5 worm cellular contexts compared by ENCODE assay signal in the genomic region with DNA sequence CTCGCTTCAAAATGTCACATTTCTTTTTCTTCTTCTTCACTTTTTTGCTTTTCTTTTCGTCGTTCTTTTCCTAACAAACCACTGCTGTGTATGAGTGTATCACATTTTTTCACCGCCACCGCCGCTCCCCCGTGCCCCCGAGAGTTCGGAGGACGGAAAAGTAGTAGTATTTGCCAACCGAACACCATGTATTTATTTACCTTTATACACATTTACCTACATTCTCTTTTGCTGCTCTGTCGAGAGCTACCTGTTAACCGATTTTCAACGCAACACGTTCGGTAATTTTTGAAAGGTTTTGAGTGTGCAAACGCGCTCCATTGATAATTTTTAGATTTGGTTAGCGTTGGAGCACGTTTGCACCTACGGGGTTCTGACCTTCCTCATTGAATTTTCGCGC.
TF ChIP-seq lines count a peak whose summit lies in the region.

No protein-coding gene starts in this region.

TF ChIP-seq in whole organism, L1 larva, 84 proteins besides CTCF, POLR2A, EP300 and RAD21 (continues in another document):
- no peak for TF ChIP-seq fkh-10 (GFP tag; optimal IDR thresholded peaks at IDR 0.05; lab: Kevin White, UChicago)
- no peak for TF ChIP-seq mab-9 (GFP tag; IDR thresholded peaks at IDR 0.05; lab: Robert Waterston, UW)
- 0 out of 2 replicates have a peak, but pooled peaks have one; percentile 4 for TF ChIP-seq nhr-19 (GFP tag; conservative IDR thresholded peaks at IDR 0.05; lab: Robert Waterston, UW)
- TF ChIP-seq rnt-1 (tag; optimal IDR thresholded peaks at IDR 0.05; lab: Kevin White, UChicago) = no peak
- no peak for TF ChIP-seq mep-1 (tag; optimal IDR thresholded peaks at IDR 0.05; lab: Kevin White, UChicago)
- TF ChIP-seq sup-37 (GFP tag; optimal IDR thresholded peaks at IDR 0.05; lab: Kevin White, UChicago) = no peak
- TF ChIP-seq snu-23 (GFP tag; optimal IDR thresholded peaks at IDR 0.05; lab: Kevin White, UChicago) = no peak
- TF ChIP-seq unc-86 (tag; optimal IDR thresholded peaks at IDR 0.05; lab: Kevin White, UChicago) = no peak
- no peak for TF ChIP-seq vab-15 (tag; optimal IDR thresholded peaks at IDR 0.05; lab: Kevin White, UChicago)
- no peak for TF ChIP-seq ets-5 (GFP tag; IDR thresholded peaks at IDR 0.05; lab: Robert Waterston, UW)
- TF ChIP-seq elt-3 (tag; optimal IDR thresholded peaks at IDR 0.05; lab: Kevin White, UChicago) = no peak
- no peak for TF ChIP-seq sptf-1 (tag; optimal IDR thresholded peaks at IDR 0.05; lab: Kevin White, UChicago)
- no peak for TF ChIP-seq nhr-85 (tag; lab: Kevin White, UChicago)
- TF ChIP-seq snpc-4 (tag; optimal IDR thresholded peaks at IDR 0.05; lab: Kevin White, UChicago) = no peak
- no peak for TF ChIP-seq efl-1 (optimal IDR thresholded peaks at IDR 0.05; lab: Kevin White, UChicago)
- TF ChIP-seq efl-1 (GFP tag; optimal IDR thresholded peaks at IDR 0.05 in 1 of 2; lab: Kevin White, UChicago) = peak in 1 of 2 experiments; percentile 87
- no peak for TF ChIP-seq tlp-1 (tag; optimal IDR thresholded peaks at IDR 0.05; lab: Kevin White, UChicago)
- TF ChIP-seq jun-1 (tag; optimal IDR thresholded peaks at IDR 0.05; lab: Kevin White, UChicago) = no peak

TF ChIP-seq in whole organism, L2 larva, 48 proteins besides CTCF, POLR2A, EP300 and RAD21:
- TF ChIP-seq blmp-1 (tag; optimal IDR thresholded peaks at IDR 0.05; lab: Kevin White, UChicago; ENCODE audit: insufficient read depth) = no peak
- peak; percentile 0 for TF ChIP-seq F13H6.1 (tag; optimal IDR thresholded peaks at IDR 0.05; lab: Kevin White, UChicago)
- no peak for TF ChIP-seq snpc-4 (tag; optimal IDR thresholded peaks at IDR 0.05; lab: Kevin White, UChicago)

TF ChIP-seq in whole organism, L3 larva, 47 proteins besides CTCF, POLR2A, EP300 and RAD21:
- TF ChIP-seq pha-4 (tag; optimal IDR thresholded peaks at IDR 0.05; lab: Kevin White, UChicago) (peak; percentile 69), R02D3.7 (tag; optimal IDR thresholded peaks at IDR 0.05; lab: Kevin White, UChicago) (no peak)

TF ChIP-seq in whole organism, L4 larva, 104 proteins besides CTCF, POLR2A, EP300 and RAD21:
- TF ChIP-seq hlh-30 (tag; optimal IDR thresholded peaks at IDR 0.05; lab: Kevin White, UChicago; ENCODE audit: insufficient read depth) (peak; percentile 41), aha-1 (tag; lab: Kevin White, UChicago) (peak; percentile 3), daf-19 (GFP tag; conservative IDR thresholded peaks at IDR 0.05; lab: Robert Waterston, UW) (no peak), nhr-42 (GFP tag; IDR thresholded peaks at IDR 0.05; lab: Robert Waterston, UW) (0 out of 2 replicates have a peak, but pooled peaks have one; percentile 45), tra-1 (GFP tag; IDR thresholded peaks at IDR 0.05; lab: Robert Waterston, UW) (0 out of 2 replicates have a peak, but pooled peaks have one; percentile 17), lin-38 (GFP tag; IDR thresholded peaks at IDR 0.05; lab: Robert Waterston, UW) (peak; percentile 57)

TF ChIP-seq in whole organism, young adult, 124 proteins besides CTCF, POLR2A, EP300 and RAD21:
- TF ChIP-seq tbx-9 (tag; optimal IDR thresholded peaks at IDR 0.05; lab: Kevin White, UChicago; ENCODE audit: borderline replicate concordance) = no peak
- TF ChIP-seq hlh-26 (GFP tag; conservative IDR thresholded peaks at IDR 0.05; lab: Robert Waterston, UW) = no peak
- no peak for TF ChIP-seq lin-54 (GFP tag; optimal IDR thresholded peaks at IDR 0.05; lab: Kevin White, UChicago)
- no peak for TF ChIP-seq ztf-25 (GFP tag; IDR thresholded peaks at IDR 0.05; lab: Robert Waterston, UW)
- 0 out of 2 replicates have a peak, but pooled peaks have one; percentile 39 for TF ChIP-seq nfyb-1 (GFP tag; IDR thresholded peaks at IDR 0.05; lab: Robert Waterston, UW)
- peak; percentile 50 for TF ChIP-seq mcd-1 (GFP tag; IDR thresholded peaks at IDR 0.05; lab: Robert Waterston, UW)
